Worm (Caenorhabditis elegans) whole organism, L1 larva: Measurements from ENCODE around the gene Y52E8A.1.

Experiments used
- C04F5.9 ChIP-seq: sonication (generic microtip); optimal IDR thresholded peaks from 2 replicates; lab custom pipeline; 2016; ENCODE audit warnings: missing genetic modification characterization, missing compliant biosample characterization
- C16A3.4 ChIP-seq: fragments of 150-350 bp; optimal IDR thresholded peaks from 2 replicates; lab custom pipeline; 2014; ENCODE audit warnings: missing biosample characterization, missing genetic modification characterization
- C34B4.2 ChIP-seq: sonication (generic microtip); optimal IDR thresholded peaks from 2 replicates; lab custom pipeline; 2017; ENCODE audit warnings: mild to moderate bottlenecking, missing genetic modification characterization, missing compliant biosample characterization
- alr-1 ChIP-seq: fragments of 200-800 bp; sonication (Bioruptor generic); optimal IDR thresholded peaks from 2 replicates; lab custom pipeline; 2018; ENCODE audit warnings: borderline replicate concordance, mild to moderate bottlenecking, missing genetic modification characterization, missing compliant biosample characterization
- aly-2 ChIP-seq: fragments of 150-350 bp; optimal IDR thresholded peaks from 2 replicates; lab custom pipeline; 2014; ENCODE audit warnings: missing biosample characterization, missing genetic modification characterization
- ama-1 ChIP-seq: fragments of 150-350 bp; optimal IDR thresholded peaks from 2 replicates; lab custom pipeline; 2014
- ceh-63 ChIP-seq: fragments of 200-800 bp; sonication (Bioruptor generic); optimal IDR thresholded peaks from 2 replicates; lab custom pipeline; 2018; ENCODE audit warnings: mild to moderate bottlenecking, missing genetic modification characterization, missing compliant biosample characterization
- ceh-8 ChIP-seq: fragments of 200-800 bp; sonication (Bioruptor generic); optimal IDR thresholded peaks from 2 replicates; lab custom pipeline; 2018; ENCODE audit warnings: mild to moderate bottlenecking, missing genetic modification characterization, moderate library complexity, missing compliant biosample characterization
- dpl-1 ChIP-seq, 3 experiments: fragments of 150-350 bp in 2 of 3; sonication (generic microtip) in 1 of 3; optimal IDR thresholded peaks; 2 replicates each; lab custom pipeline; 2014 to 2017; ENCODE audit warnings: missing biosample characterization in 3 of 3, missing genetic modification characterization in 3 of 3, missing genetic modification reagents in 3 of 3
- efl-1 ChIP-seq, 4 experiments: fragments of 150-350 bp; optimal IDR thresholded peaks in 3 of 4; peaks in 1 of 4; 1 replicate in 1 of 4; 2 replicates in 3 of 4; lab custom pipeline; 2014; ENCODE audit warnings: missing biosample characterization in 2 of 4, missing genetic modification characterization in 2 of 4, missing genetic modification reagents in 2 of 4
- efl-3 ChIP-seq: fragments of 200-800 bp; sonication (Bioruptor generic); optimal IDR thresholded peaks from 2 replicates; lab custom pipeline; 2018; ENCODE audit warnings: mild to moderate bottlenecking, missing genetic modification characterization, missing compliant biosample characterization
- egl-27 ChIP-seq, 2 experiments: fragments of 150-350 bp in 1 of 2; sonication (generic microtip); optimal IDR thresholded peaks; 3 replicates each; lab custom pipeline; 2017 to 2018; ENCODE audit warnings: missing biosample characterization in 2 of 2, missing genetic modification characterization in 2 of 2, missing genetic modification reagents in 2 of 2
- elt-2 ChIP-seq: sonication (generic microtip); optimal IDR thresholded peaks from 2 replicates; lab custom pipeline; 2016; ENCODE audit warnings: missing genetic modification characterization, mild to moderate bottlenecking, inconsistent platforms, missing compliant biosample characterization, missing genetic modification reagents
- fos-1 ChIP-seq: fragments of 150-350 bp; optimal IDR thresholded peaks from 2 replicates; lab custom pipeline; 2014; ENCODE audit warnings: missing biosample characterization, missing genetic modification characterization
- grh-1 ChIP-seq: fragments of 200-800 bp; sonication (Bioruptor generic); IDR thresholded peaks from 2 replicates; pipeline ENCODE4 v1.3.6; 2022; ENCODE audit warnings: missing genetic modification reagents, missing genetic modification characterization, missing compliant biosample characterization
- irx-1 ChIP-seq: sonication (generic microtip); optimal IDR thresholded peaks from 2 replicates; lab custom pipeline; 2016; ENCODE audit warnings: missing genetic modification characterization, missing compliant biosample characterization
- isw-1 ChIP-seq: fragments of 200-800 bp; sonication (Bioruptor generic); IDR thresholded peaks from 2 replicates; pipeline ENCODE4 v1.3.6; 2022; ENCODE audit warnings: missing genetic modification characterization, missing compliant biosample characterization
- jun-1 ChIP-seq: fragments of 150-350 bp; optimal IDR thresholded peaks from 2 replicates; lab custom pipeline; 2014; ENCODE audit warnings: missing biosample characterization, missing genetic modification reagents, missing genetic modification characterization
- lin-35 ChIP-seq, 2 experiments: fragments of 150-350 bp; optimal IDR thresholded peaks; 2 replicates each; lab custom pipeline; 2014; ENCODE audit warnings: missing biosample characterization in 2 of 2, missing genetic modification characterization in 2 of 2, missing genetic modification reagents in 2 of 2
- mab-9 ChIP-seq: fragments of 200-800 bp; sonication (Bioruptor generic); IDR thresholded peaks from 2 replicates; pipeline ENCODE4 v1.3.6; 2022; ENCODE audit warnings: missing genetic modification reagents, missing genetic modification characterization, missing compliant biosample characterization
- mef-2 ChIP-seq: fragments of 150-350 bp; optimal IDR thresholded peaks from 2 replicates; lab custom pipeline; 2014; ENCODE audit warnings: missing biosample characterization, missing genetic modification characterization
- nhr-11 ChIP-seq: fragments of 150-350 bp; optimal IDR thresholded peaks from 2 replicates; lab custom pipeline; 2014; ENCODE audit warnings: missing biosample characterization, missing genetic modification characterization
- nhr-19 ChIP-seq: fragments of 200-800 bp; sonication (Bioruptor generic); conservative IDR thresholded peaks from 2 replicates; pipeline ENCODE4 v1.3.6; 2022; ENCODE audit warnings: missing genetic modification characterization, missing compliant biosample characterization
- nhr-76 ChIP-seq: sonication (generic microtip); optimal IDR thresholded peaks from 2 replicates; lab custom pipeline; 2017; ENCODE audit warnings: missing biosample characterization, missing genetic modification characterization
- nhr-77 ChIP-seq: fragments of 150-350 bp; optimal IDR thresholded peaks from 2 replicates; lab custom pipeline; 2014; ENCODE audit warnings: missing biosample characterization, missing genetic modification characterization
- nhr-84 ChIP-seq: sonication (generic microtip); optimal IDR thresholded peaks from 2 replicates; lab custom pipeline; 2017; ENCODE audit warnings: missing biosample characterization, missing genetic modification characterization
- nhr-85 ChIP-seq: sonication (generic microtip); peaks from one replicate; lab custom pipeline; 2016; ENCODE audit warnings: missing genetic modification characterization, inconsistent platforms, missing compliant biosample characterization
- nhr-90 ChIP-seq: sonication (generic microtip); optimal IDR thresholded peaks from 2 replicates; lab custom pipeline; 2016; ENCODE audit warnings: mild to moderate bottlenecking, missing genetic modification characterization, missing compliant biosample characterization; ENCODE audit not compliant: poor library complexity
- pax-3 ChIP-seq: fragments of 200-800 bp; sonication (Bioruptor generic); optimal IDR thresholded peaks from 2 replicates; lab custom pipeline; 2018; ENCODE audit warnings: mild to moderate bottlenecking, missing genetic modification characterization, moderate library complexity, missing compliant biosample characterization
- snpc-4 ChIP-seq: fragments of 150-350 bp; optimal IDR thresholded peaks from 2 replicates; lab custom pipeline; 2014; ENCODE audit warnings: missing biosample characterization, missing genetic modification characterization
- snu-23 ChIP-seq: sonication (generic microtip); optimal IDR thresholded peaks from 2 replicates; lab custom pipeline; 2016; ENCODE audit warnings: missing genetic modification characterization, missing compliant biosample characterization
- sup-37 ChIP-seq: fragments of 200-800 bp; sonication (Bioruptor generic); optimal IDR thresholded peaks from 2 replicates; lab custom pipeline; 2018; ENCODE audit warnings: mild to moderate bottlenecking, missing genetic modification characterization, missing compliant biosample characterization
- unc-130 ChIP-seq: fragments of 150-350 bp; optimal IDR thresholded peaks from 2 replicates; lab custom pipeline; 2017; ENCODE audit warnings: missing biosample characterization, missing genetic modification characterization, inconsistent platforms
- unc-30 ChIP-seq: sonication (generic microtip); optimal IDR thresholded peaks from 2 replicates; lab custom pipeline; 2017; ENCODE audit warnings: missing biosample characterization, missing genetic modification characterization
- unc-62 ChIP-seq: fragments of 150-350 bp; optimal IDR thresholded peaks from 2 replicates; lab custom pipeline; 2014; ENCODE audit warnings: missing biosample characterization, missing genetic modification reagents, missing genetic modification characterization
- unc-86 ChIP-seq: sonication (generic microtip); optimal IDR thresholded peaks from 2 replicates; lab custom pipeline; 2016; ENCODE audit warnings: missing genetic modification characterization, missing compliant biosample characterization
- unc-98 ChIP-seq: fragments of 200-800 bp; sonication (Bioruptor generic); IDR thresholded peaks from 2 replicates; pipeline ENCODE4 v1.3.6; 2022; ENCODE audit warnings: missing genetic modification characterization, missing compliant biosample characterization
- xbp-1 ChIP-seq: sonication (generic microtip); optimal IDR thresholded peaks from 2 replicates; lab custom pipeline; 2016; ENCODE audit warnings: missing genetic modification characterization, missing compliant biosample characterization

Y52E8A.1 gene

ce11 chrII:4322871-4323270 lies 1.0 kb downstream of the Y52E8A.1 start, which contains the start of gene H20J04.6 (continued):
- TF ChIP-seq irx-1 (tag; lab: Kevin White, UChicago): peak; percentile 3
- no peak for TF ChIP-seq snu-23 (GFP tag; lab: Kevin White, UChicago)
- no peak for TF ChIP-seq pax-3 (tag; lab: Kevin White, UChicago)
- peak; percentile 29 for TF ChIP-seq C04F5.9 (tag; lab: Kevin White, UChicago)
- peak; percentile 13 to 30 for TF ChIP-seq lin-35 (GFP tag; optimal IDR thresholded peaks at IDR 0.05; lab: Kevin White, UChicago)
- peak; percentile 24 to 60 (median 44) for TF ChIP-seq dpl-1 (GFP tag; optimal IDR thresholded peaks at IDR 0.05; lab: Kevin White, UChicago)
- peak; percentile 7 for TF ChIP-seq unc-86 (tag; lab: Kevin White, UChicago)
- TF ChIP-seq fos-1 (tag; lab: Kevin White, UChicago): no peak

ce11 chrII:4324061-4324460 lies 2.2 kb downstream of the Y52E8A.1 start, which contains the start of gene mog-2:
TSS of gene mog-2 (plus strand) at chrII:4324361.
- no peak for TF ChIP-seq jun-1 (tag; lab: Kevin White, UChicago)
- TF ChIP-seq efl-1 (optimal IDR thresholded peaks at IDR 0.05; lab: Kevin White, UChicago): no peak
- peak in 1 of 2 experiments; percentile 21 for TF ChIP-seq efl-1 (GFP tag; optimal IDR thresholded peaks at IDR 0.05 in 1 of 2; lab: Kevin White, UChicago)
- no peak for TF ChIP-seq nhr-77
- TF ChIP-seq mef-2 (tag; lab: Kevin White, UChicago): no peak

ce11 chrII:4326420-4326819 lies 4.6 kb downstream of the Y52E8A.1 start, which contains the start of gene pfd-2:
TSS of gene pfd-2 (plus strand) at chrII:4326720.
- TF ChIP-seq unc-130 (tag; lab: Kevin White, UChicago) (no peak), ceh-8 (GFP tag; lab: Kevin White, UChicago) (no peak)

- TF ChIP-seq nhr-85 (tag; lab: Kevin White, UChicago) (no peak), nhr-19 (GFP tag; lab: Robert Waterston, UW) (no peak), egl-27 (tag; optimal IDR thresholded peaks at IDR 0.05; lab: Kevin White, UChicago) (no peak), efl-3 (GFP tag; lab: Kevin White, UChicago) (no peak), nhr-84 (tag; lab: Kevin White, UChicago) (no peak), nhr-76 (tag; lab: Kevin White, UChicago) (no peak), sup-37 (GFP tag; lab: Kevin White, UChicago) (no peak), aly-2 (tag; lab: Kevin White, UChicago) (no peak), grh-1 (no peak), nhr-90 (no peak), mab-9 (GFP tag; lab: Robert Waterston, UW) (no peak), isw-1 (GFP tag; lab: Robert Waterston, UW) (no peak), snpc-4 (tag; lab: Kevin White, UChicago) (no peak), C16A3.4 (tag; lab: Kevin White, UChicago) (no peak), unc-98 (no peak), lin-35 (GFP tag; optimal IDR thresholded peaks at IDR 0.05; lab: Kevin White, UChicago) (no peak), mef-2 (tag; lab: Kevin White, UChicago) (no peak), alr-1 (tag; lab: Kevin White, UChicago) (no peak)
Observed at ce11 chrII:4328716-4329115, 6.8 kb downstream of the Y52E8A.1 start, which contains the start of gene H20J04.4. TSS of gene H20J04.4 (plus strand) at chrII:4329016.

ce11 chrII:4334448-4334847 lies 12.6 kb downstream of the Y52E8A.1 start, which contains the start of gene madf-3:
TSS of gene madf-3 (plus strand) at chrII:4334748.
- TF ChIP-seq C04F5.9 (tag; lab: Kevin White, UChicago) (no peak), elt-2 (tag; lab: Kevin White, UChicago) (no peak), nhr-19 (GFP tag; lab: Robert Waterston, UW) (no peak), snu-23 (GFP tag; lab: Kevin White, UChicago) (no peak), nhr-11 (no peak), xbp-1 (tag; lab: Kevin White, UChicago) (no peak), lin-35 (GFP tag; optimal IDR thresholded peaks at IDR 0.05; lab: Kevin White, UChicago) (no peak), ama-1 (no peak), ceh-8 (GFP tag; lab: Kevin White, UChicago) (no peak), ceh-63 (no peak), unc-30 (no peak), nhr-90 (no peak), C34B4.2 (no peak), unc-62 (no peak), unc-98 (no peak)
- TF ChIP-seq, all 84 proteins: peak for 0
